Fruit fly (Drosophila melanogaster) whole organism, wandering third instar larva: ENCODE data around the gene Cpr72Eb.

Source experiments
- Abd-B ChIP-seq: fragments of >200 bp; optimal IDR thresholded peaks from 2 replicates; lab custom pipeline; 2017; ENCODE audit warnings: missing biosample characterization, missing genetic modification characterization
- CG32264 ChIP-seq: fragments of 200-800 bp; sonication (Bioruptor generic); optimal IDR thresholded peaks from 2 replicates; lab custom pipeline; 2016; ENCODE audit warnings: missing biosample characterization, missing genetic modification characterization
- CG9705 ChIP-seq: fragments of 200-800 bp; sonication (Bioruptor generic); optimal IDR thresholded peaks from 2 replicates; lab custom pipeline; 2018; ENCODE audit warnings: missing biosample characterization, mild to moderate bottlenecking, missing genetic modification characterization
- CrebA ChIP-seq: fragments of 200-800 bp; sonication (Bioruptor generic); optimal IDR thresholded peaks from 2 replicates; lab custom pipeline; 2016; ENCODE audit warnings: missing biosample characterization, mild to moderate bottlenecking, missing genetic modification characterization, borderline replicate concordance
- Dfd ChIP-seq: fragments of >200 bp; optimal IDR thresholded peaks from 2 replicates; lab custom pipeline; 2017; ENCODE audit warnings: missing biosample characterization, missing genetic modification characterization
- Dif ChIP-seq: fragments of 200-275, 200-300 bp; sonication (Bioruptor generic); optimal IDR thresholded peaks from 2 replicates; lab custom pipeline; 2018; ENCODE audit warnings: missing biosample characterization, missing genetic modification characterization; ENCODE audit not compliant: partially characterized antibody
- GATAd ChIP-seq: sonication (Bioruptor generic); optimal IDR thresholded peaks from 2 replicates; lab custom pipeline; 2016; ENCODE audit warnings: missing biosample characterization, missing genetic modification characterization
- HLH106 ChIP-seq: fragments of 200-800 bp; optimal IDR thresholded peaks from 3 replicates; lab custom pipeline; 2019; ENCODE audit warnings: missing biosample characterization, mild to moderate bottlenecking, missing genetic modification characterization, moderate library complexity
- Hnf4 ChIP-seq: fragments of 200-800 bp; sonication (Bioruptor generic); optimal IDR thresholded peaks from 2 replicates; lab custom pipeline; 2016; ENCODE audit warnings: missing biosample characterization, mild to moderate bottlenecking, missing genetic modification characterization
- Hr78 ChIP-seq: fragments of >200 bp; optimal IDR thresholded peaks from 2 replicates; lab custom pipeline; 2017; ENCODE audit warnings: missing biosample characterization, missing genetic modification characterization
- Hr83 ChIP-seq: fragments of 200-300 bp; sonication (Bioruptor generic); optimal IDR thresholded peaks from 2 replicates; lab custom pipeline; 2016; ENCODE audit warnings: missing biosample characterization, mild to moderate bottlenecking, missing genetic modification characterization, moderate library complexity; ENCODE audit not compliant: poor library complexity, severe bottlenecking
- Jra ChIP-seq: sonication (Bioruptor generic); optimal IDR thresholded peaks from 2 replicates; lab custom pipeline; 2016; ENCODE audit warnings: missing biosample characterization, missing genetic modification characterization
- Mio ChIP-seq: sonication (Bioruptor generic); optimal IDR thresholded peaks from 2 replicates; lab custom pipeline; 2016; ENCODE audit warnings: missing biosample characterization, missing genetic modification characterization
- Myc ChIP-seq: fragments of >200 bp; optimal IDR thresholded peaks from 2 replicates; lab custom pipeline; 2017
- N ChIP-seq: fragments of >200 bp; optimal IDR thresholded peaks from 2 replicates; lab custom pipeline; 2018; ENCODE audit warnings: missing biosample characterization, missing external identifiers, missing genetic modification characterization
- OdsH ChIP-seq: fragments of 200-800 bp; sonication (Bioruptor generic); optimal IDR thresholded peaks from 2 replicates; lab custom pipeline; 2016; ENCODE audit warnings: missing biosample characterization, mild to moderate bottlenecking, missing genetic modification characterization
- Rel ChIP-seq, 2 experiments: fragments of 200-800 bp; sonication (Bioruptor generic) in 1 of 2; optimal IDR thresholded peaks; 2 replicates in 1 of 2; 3 replicates in 1 of 2; lab custom pipeline; 2016 to 2019; ENCODE audit warnings: mild to moderate bottlenecking in 2 of 2, missing biosample characterization in 2 of 2, missing genetic modification characterization in 2 of 2, moderate library complexity in 1 of 2
- Sp1 ChIP-seq: fragments of 200-800 bp; sonication (Bioruptor generic); optimal IDR thresholded peaks from 3 replicates; lab custom pipeline; 2019; ENCODE audit warnings: missing biosample characterization, mild to moderate bottlenecking, missing genetic modification characterization, moderate library complexity
- Vsx2 ChIP-seq: fragments of 200-300, 225-300 bp; sonication (Bioruptor generic); optimal IDR thresholded peaks from 2 replicates; lab custom pipeline; 2018; ENCODE audit warnings: missing biosample characterization, missing genetic modification characterization; ENCODE audit not compliant: partially characterized antibody
- br ChIP-seq: fragments of 200-800 bp; sonication (Bioruptor generic); optimal IDR thresholded peaks from 2 replicates; lab custom pipeline; 2016; ENCODE audit warnings: missing biosample characterization, missing genetic modification characterization
- brk ChIP-seq: fragments of 200-800 bp; sonication (Bioruptor generic); optimal IDR thresholded peaks from 2 replicates; lab custom pipeline; 2016; ENCODE audit warnings: missing biosample characterization, mild to moderate bottlenecking, missing genetic modification characterization
- dl ChIP-seq, 2 experiments: fragments of 175-275, 200-275 bp in 1 of 2; fragments of 200-275 bp in 1 of 2; sonication (Bioruptor generic); optimal IDR thresholded peaks; lab custom pipeline; 2018; ENCODE audit warnings: mild to moderate bottlenecking in 2 of 2, missing biosample characterization in 2 of 2, missing genetic modification characterization in 2 of 2, moderate library complexity in 2 of 2; ENCODE audit not compliant: partially characterized antibody in 2 of 2, insufficient read depth in 1 of 2
- dmrt93B ChIP-seq: fragments of 200-800 bp; sonication (Bioruptor generic); optimal IDR thresholded peaks from 2 replicates; lab custom pipeline; 2018; ENCODE audit warnings: missing biosample characterization, mild to moderate bottlenecking, missing genetic modification characterization
- dsf ChIP-seq: sonication (Bioruptor generic); optimal IDR thresholded peaks from 2 replicates; lab custom pipeline; 2016; ENCODE audit warnings: missing biosample characterization, missing genetic modification characterization, borderline replicate concordance
- ey ChIP-seq: fragments of 200-800 bp; sonication (Bioruptor generic); optimal IDR thresholded peaks from 2 replicates; lab custom pipeline; 2016; ENCODE audit warnings: missing biosample characterization, missing genetic modification characterization
- foxo ChIP-seq, 2 experiments: fragments of 200-800 bp; sonication (Bioruptor generic); optimal IDR thresholded peaks; 2 replicates in 1 of 2; 3 replicates in 1 of 2; lab custom pipeline; 2016 to 2017; ENCODE audit warnings: missing biosample characterization in 2 of 2, missing genetic modification characterization in 2 of 2
- fru ChIP-seq: fragments of 200-800 bp; sonication (Bioruptor generic); optimal IDR thresholded peaks from 3 replicates; lab custom pipeline; 2016; ENCODE audit warnings: missing biosample characterization, mild to moderate bottlenecking, missing genetic modification characterization
- h ChIP-seq: fragments of 200-800 bp; sonication (Bioruptor generic); optimal IDR thresholded peaks from 3 replicates; lab custom pipeline; 2016; ENCODE audit warnings: missing biosample characterization, mild to moderate bottlenecking, missing genetic modification characterization
- jim ChIP-seq: fragments of 175-275, 200-325 bp; sonication (Bioruptor generic); optimal IDR thresholded peaks from 2 replicates; lab custom pipeline; 2016; ENCODE audit warnings: missing biosample characterization, mild to moderate bottlenecking, missing genetic modification characterization
- lola ChIP-seq: fragments of >200 bp; optimal IDR thresholded peaks from 2 replicates; lab custom pipeline; 2017; ENCODE audit warnings: missing biosample characterization, missing genetic modification characterization
- pan ChIP-seq: fragments of >200 bp; optimal IDR thresholded peaks from 2 replicates; lab custom pipeline; 2017
- psq ChIP-seq: fragments of 200-800 bp; sonication (Bioruptor generic); optimal IDR thresholded peaks from 3 replicates; lab custom pipeline; 2017; ENCODE audit warnings: missing biosample characterization, mild to moderate bottlenecking, missing genetic modification characterization, moderate library complexity
- rgr ChIP-seq: fragments of 200-800 bp; sonication (Bioruptor generic); optimal IDR thresholded peaks from 3 replicates; lab custom pipeline; 2016; ENCODE audit warnings: missing biosample characterization, mild to moderate bottlenecking, missing genetic modification characterization
- sage ChIP-seq: fragments of 200-800 bp; sonication (Bioruptor generic); optimal IDR thresholded peaks from 2 replicates; lab custom pipeline; 2016; ENCODE audit warnings: missing biosample characterization, mild to moderate bottlenecking, missing genetic modification characterization
- sv ChIP-seq: fragments of 200-800 bp; sonication (Bioruptor generic); optimal IDR thresholded peaks from 3 replicates; lab custom pipeline; 2016; ENCODE audit warnings: missing biosample characterization, missing genetic modification characterization
- tai ChIP-seq: sonication (Bioruptor generic); optimal IDR thresholded peaks from 2 replicates; lab custom pipeline; 2016; ENCODE audit warnings: missing biosample characterization, missing genetic modification characterization
- usp ChIP-seq: fragments of >200 bp; optimal IDR thresholded peaks from 2 replicates; lab custom pipeline; 2017; ENCODE audit warnings: missing biosample characterization, missing genetic modification characterization
- woc ChIP-seq: sonication (Bioruptor generic); optimal IDR thresholded peaks from 2 replicates; lab custom pipeline; 2016; ENCODE audit warnings: missing biosample characterization, mild to moderate bottlenecking, missing genetic modification characterization

The Cpr72Eb gene

DNA sequence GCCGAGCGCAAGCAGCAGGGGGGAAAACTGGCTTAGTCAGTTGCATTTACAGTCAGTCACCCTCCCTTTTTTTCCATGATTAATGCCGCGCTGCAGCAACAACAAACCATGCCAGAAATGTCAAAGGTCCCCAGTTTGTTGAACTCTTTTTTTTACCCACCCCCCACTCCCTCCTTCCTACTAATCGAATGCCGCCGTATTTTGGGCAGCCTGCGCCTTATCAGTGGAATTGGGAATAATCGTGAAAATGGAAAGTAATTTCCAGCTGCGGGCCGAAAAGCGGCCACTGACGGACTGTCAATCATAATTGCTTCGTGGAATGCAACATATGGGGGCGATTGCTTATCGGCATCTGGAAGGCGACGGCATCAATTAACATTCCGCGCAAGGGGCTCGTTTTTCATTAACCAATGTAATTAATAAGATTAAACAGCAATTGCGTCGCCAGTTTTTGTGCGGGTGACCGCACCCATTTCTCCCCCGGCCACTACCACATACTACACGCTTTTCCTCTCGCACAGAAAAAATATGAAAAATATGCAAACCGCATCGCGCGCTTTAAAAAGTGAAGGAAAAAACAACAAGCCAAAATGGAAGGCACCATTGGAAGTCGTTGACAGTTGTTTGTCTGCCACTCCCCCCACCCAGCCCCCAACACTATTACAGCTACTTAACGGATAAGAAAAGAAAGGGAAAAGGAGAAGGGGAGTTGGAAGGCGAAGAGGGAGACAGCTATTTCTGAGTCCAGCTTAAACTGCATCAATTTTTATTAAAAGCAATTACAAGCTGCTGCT is 44.9 kb downstream of the Cpr72Eb start:
- TF ChIP-seq Hnf4 (GFP tag; lab: Kevin White, UChicago) (no peak), dl (GFP tag; optimal IDR thresholded peaks at IDR 0.05; lab: Kevin White, UChicago; ENCODE audit: insufficient read depth in 1 of 2, partially characterized antibody in 2 of 2) (no peak), sv (no peak), Rel (GFP tag; optimal IDR thresholded peaks at IDR 0.05; lab: Kevin White, UChicago) (no peak), Rel (tag; optimal IDR thresholded peaks at IDR 0.05; lab: Kevin White, UChicago) (peak; percentile 19), Dif (GFP tag; lab: Kevin White, UChicago) (peak; percentile 1), rgr (GFP tag; lab: Kevin White, UChicago) (no peak), ey (GFP tag; lab: Kevin White, UChicago) (no peak), woc (GFP tag; lab: Kevin White, UChicago) (no peak), N (GFP tag; lab: Kevin White, UChicago) (no peak), Mio (GFP tag; lab: Kevin White, UChicago) (no peak), Dfd (GFP tag; lab: Kevin White, UChicago) (no peak), h (no peak), sage (no peak), Jra (no peak), CrebA (no peak), psq (GFP tag; lab: Kevin White, UChicago) (no peak), Hr83 (no peak)

DNA sequence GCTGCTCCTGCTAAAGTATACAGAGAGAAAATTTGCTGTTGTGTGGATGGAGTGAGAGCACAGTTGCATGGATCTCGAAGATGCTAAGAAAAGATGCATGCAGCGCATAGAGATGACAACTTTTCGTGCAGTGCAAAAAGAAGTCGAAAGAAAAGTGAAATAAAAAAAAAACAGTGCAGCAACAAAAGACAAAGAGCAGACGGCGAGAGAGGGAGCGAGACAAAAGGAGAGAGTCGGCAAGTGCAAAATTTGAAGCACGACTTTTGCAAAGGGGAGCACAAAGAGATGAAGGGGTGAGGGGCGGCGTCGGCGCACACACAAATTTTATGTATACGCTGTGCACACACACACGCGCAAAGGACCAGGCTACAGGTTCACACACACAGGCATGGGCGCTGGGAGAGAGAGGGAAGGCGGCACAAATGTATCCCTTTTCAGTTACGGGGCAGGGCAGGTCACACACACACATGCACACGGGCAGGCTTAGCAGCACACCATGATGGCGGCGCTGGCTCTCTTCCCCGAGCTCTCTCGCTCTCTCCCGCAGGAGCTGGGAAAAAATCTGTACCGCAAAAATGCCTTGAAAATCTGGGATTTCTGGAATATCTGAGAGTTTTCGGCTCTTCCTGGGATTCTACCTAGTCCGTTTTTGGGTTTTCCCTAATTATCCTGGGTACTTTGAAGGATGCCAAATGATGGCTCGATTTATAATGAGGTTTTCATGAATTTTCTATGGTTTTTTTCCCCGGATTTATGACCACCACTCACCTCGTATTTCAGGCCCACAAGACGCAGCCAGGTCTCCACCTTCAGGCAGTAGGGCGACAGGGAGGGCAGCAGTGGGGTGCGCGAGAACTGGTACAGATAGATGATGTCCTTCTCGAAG is 45.8 kb downstream of the Cpr72Eb start:
- TF ChIP-seq HLH106 (tag; lab: Kevin White, UChicago), result peak; percentile 72
- peak; percentile 23 for TF ChIP-seq Jra
- TF ChIP-seq usp (GFP tag; lab: Kevin White, UChicago), result no peak
- no peak for TF ChIP-seq Myc
- no peak for TF ChIP-seq Vsx2 (GFP tag; lab: Kevin White, UChicago)
- TF ChIP-seq Dfd (GFP tag; lab: Kevin White, UChicago), result no peak
- peak; percentile 44 to 53 for TF ChIP-seq dl (GFP tag; optimal IDR thresholded peaks at IDR 0.05; lab: Kevin White, UChicago; ENCODE audit: insufficient read depth in 1 of 2, partially characterized antibody in 2 of 2)
- TF ChIP-seq sage, result peak; percentile 57
- TF ChIP-seq Hnf4 (GFP tag; lab: Kevin White, UChicago), result peak; percentile 81
- peak; percentile 58 for TF ChIP-seq N (GFP tag; lab: Kevin White, UChicago)
- no peak for TF ChIP-seq pan (lab: Kevin White, UChicago)
- TF ChIP-seq Hr78 (GFP tag; lab: Kevin White, UChicago), result no peak
- TF ChIP-seq Abd-B (GFP tag; lab: Kevin White, UChicago), result no peak
- TF ChIP-seq Sp1 (GFP tag; lab: Kevin White, UChicago), result peak; percentile 81
- no peak for TF ChIP-seq CrebA
- TF ChIP-seq OdsH (GFP tag; lab: Kevin White, UChicago), result peak; percentile 76
- peak; percentile 72 for TF ChIP-seq brk
- peak; percentile 47 for TF ChIP-seq Hr83
- TF ChIP-seq lola (GFP tag; lab: Kevin White, UChicago), result no peak
- TF ChIP-seq foxo (GFP tag; optimal IDR thresholded peaks at IDR 0.05; lab: Kevin White, UChicago), result peak in 1 of 2 experiments; percentile 83
- TF ChIP-seq GATAd, result no peak
- peak; percentile 67 for TF ChIP-seq CG32264 (GFP tag; lab: Kevin White, UChicago)
- TF ChIP-seq rgr (GFP tag; lab: Kevin White, UChicago), result peak; percentile 83
- peak; percentile 78 for TF ChIP-seq Dif (GFP tag; lab: Kevin White, UChicago)
- peak; percentile 88 for TF ChIP-seq fru
- peak; percentile 35 for TF ChIP-seq dmrt93B (GFP tag; lab: Kevin White, UChicago)
- no peak for TF ChIP-seq tai (GFP tag; lab: Kevin White, UChicago)
- TF ChIP-seq Mio (GFP tag; lab: Kevin White, UChicago), result no peak
- TF ChIP-seq br (GFP tag; lab: Kevin White, UChicago), result peak; percentile 85
- no peak for TF ChIP-seq sv
- no peak for TF ChIP-seq dsf
- peak; percentile 65 for TF ChIP-seq CG9705 (GFP tag; lab: Kevin White, UChicago)
- peak; percentile 27 for TF ChIP-seq Rel (GFP tag; optimal IDR thresholded peaks at IDR 0.05; lab: Kevin White, UChicago)
- no peak for TF ChIP-seq Rel (tag; optimal IDR thresholded peaks at IDR 0.05; lab: Kevin White, UChicago)
- peak; percentile 87 for TF ChIP-seq h
- no peak for TF ChIP-seq jim (GFP tag; lab: Kevin White, UChicago)
- TF ChIP-seq ey (GFP tag; lab: Kevin White, UChicago), result peak; percentile 83
- TF ChIP-seq psq (GFP tag; lab: Kevin White, UChicago), result peak; percentile 91
- peak; percentile 90 for TF ChIP-seq woc (GFP tag; lab: Kevin White, UChicago)
